Fruit fly (Drosophila melanogaster) whole organism: ENCODE results near the gene Doc2.

Experiments
- CG8478 ChIP-seq: fragments of >200 bp; optimal IDR thresholded peaks from 2 replicates; lab custom pipeline; 2018; ENCODE audit warnings: inconsistent platforms
- EcR ChIP-seq, 2 experiments: fragments of >200 bp; optimal IDR thresholded peaks; 2 replicates each; lab custom pipeline; 2017; ENCODE audit warnings: missing biosample characterization in 2 of 2, missing genetic modification characterization in 2 of 2, missing genetic modification reagents in 2 of 2
- usp ChIP-seq: fragments of >200 bp; optimal IDR thresholded peaks from 2 replicates; lab custom pipeline; 2017; ENCODE audit warnings: missing biosample characterization, missing genetic modification characterization, mixed read lengths

- TF ChIP-seq usp (GFP tag; lab: Kevin White, UChicago), result no peak
- TF ChIP-seq CG8478 (lab: Kevin White, UChicago), result no peak
- TF ChIP-seq EcR (GFP tag; optimal IDR thresholded peaks at IDR 0.05; lab: Kevin White, UChicago), result no peak
Measured at dm6 chr3L:9037608-9038007, 18.6 kb upstream of the Doc2 start.
